Worm (Caenorhabditis elegans) whole organism, L3 larva: ENCODE results near the gene F40F8.4.

Source experiments
- aly-2 ChIP-seq: fragments of 150-350 bp; optimal IDR thresholded peaks from 2 replicates; lab custom pipeline; 2014; ENCODE audit warnings: missing biosample characterization, missing genetic modification characterization
- ama-1 ChIP-seq: fragments of 150-350 bp; optimal IDR thresholded peaks from 2 replicates; lab custom pipeline; 2018
- elt-3 ChIP-seq, 3 experiments: fragments of 150-350 bp in 1 of 3; sonication (generic microtip) in 2 of 3; optimal IDR thresholded peaks; 2 replicates in 2 of 3; 4 replicates in 1 of 3; lab custom pipeline; 2014 to 2017; ENCODE audit warnings: missing biosample characterization in 3 of 3, missing genetic modification characterization in 3 of 3
- lin-15B ChIP-seq: fragments of 150-350 bp; optimal IDR thresholded peaks from 2 replicates; lab custom pipeline; 2014; ENCODE audit warnings: missing biosample characterization, missing genetic modification characterization
- lin-39 ChIP-seq: fragments of 150-350 bp; optimal IDR thresholded peaks from 2 replicates; lab custom pipeline; 2018; ENCODE audit warnings: missing biosample characterization, missing genetic modification reagents, missing genetic modification characterization
- nhr-23 ChIP-seq: fragments of 150-350 bp; optimal IDR thresholded peaks from 2 replicates; lab custom pipeline; 2014; ENCODE audit warnings: missing biosample characterization, missing genetic modification reagents, missing genetic modification characterization
- nhr-25 ChIP-seq: sonication (generic microtip); optimal IDR thresholded peaks from 2 replicates; lab custom pipeline; 2017; ENCODE audit warnings: missing biosample characterization, missing genetic modification characterization
- nhr-43 ChIP-seq: sonication (generic microtip); optimal IDR thresholded peaks from 2 replicates; lab custom pipeline; 2016; ENCODE audit warnings: mild to moderate bottlenecking, missing genetic modification characterization, missing compliant biosample characterization; ENCODE audit not compliant: poor library complexity, severe bottlenecking
- pqm-1 ChIP-seq: fragments of 150-350 bp; optimal IDR thresholded peaks from 2 replicates; lab custom pipeline; 2017; ENCODE audit warnings: missing biosample characterization, missing genetic modification characterization, inconsistent platforms

DNA sequence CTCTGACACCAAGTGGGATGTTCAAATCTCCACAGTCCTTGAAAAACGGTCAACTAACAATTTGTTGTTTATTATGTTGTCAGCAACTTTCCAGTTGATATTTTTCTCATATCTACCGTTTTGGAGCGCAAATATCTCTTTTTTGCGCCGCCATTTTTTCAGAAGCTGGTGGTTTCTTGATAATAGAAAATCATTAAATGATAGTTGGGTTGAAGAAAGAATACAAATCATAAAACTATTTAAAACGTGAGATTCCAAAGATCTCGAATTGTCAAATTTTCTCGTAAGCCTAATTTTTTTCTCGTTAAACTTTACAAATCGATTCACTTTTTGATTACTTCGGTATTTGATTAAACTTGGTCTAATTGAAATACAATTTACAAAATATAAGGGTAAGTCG, 47.6 kb downstream of the F40F8.4 start, which contains the start of gene rpl-42:
- no peak for TF ChIP-seq ama-1 (lab: Kevin White, UChicago)
- no peak for TF ChIP-seq nhr-25 (tag; lab: Kevin White, UChicago)
- no peak for TF ChIP-seq aly-2 (tag; lab: Kevin White, UChicago)
- no peak for TF ChIP-seq nhr-23 (tag; lab: Kevin White, UChicago)
- no peak for TF ChIP-seq nhr-43
- no peak for TF ChIP-seq elt-3 (tag; optimal IDR thresholded peaks at IDR 0.05; lab: Kevin White, UChicago)
- TF ChIP-seq pqm-1 (tag; lab: Kevin White, UChicago): no peak
- no peak for TF ChIP-seq lin-15B (tag; lab: Kevin White, UChicago)
- no peak for TF ChIP-seq lin-39 (tag; lab: Kevin White, UChicago)
